Worm (Caenorhabditis elegans): ENCODE measurements around the gene zipt-13.

Gene zipt-13

DNA sequence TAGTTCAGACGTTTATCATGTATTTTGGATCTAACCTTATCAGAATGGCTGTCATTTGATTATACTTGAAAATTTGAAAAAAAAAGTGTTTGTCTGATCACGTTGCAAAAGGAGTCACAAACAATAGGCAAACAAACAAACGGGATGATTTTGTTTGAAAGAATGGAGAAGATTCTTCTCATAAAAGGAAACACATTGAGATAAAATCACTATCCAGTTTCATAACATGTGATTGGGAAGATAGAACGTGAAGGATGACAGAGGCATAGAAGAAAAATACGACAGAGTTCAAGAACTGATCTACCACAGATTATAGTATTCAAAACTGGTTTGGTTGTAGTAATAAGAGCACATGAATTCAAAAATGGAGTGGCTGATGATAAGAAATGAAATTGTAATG lies 18.0 kb downstream of the zipt-13 start, which contains the start of gene F44A6.5:
TSS of gene F44A6.5 (minus strand) at position 151 of the 400 bp plus-strand sequence.
- TF ChIP-seq cog-1 (tag; optimal IDR thresholded peaks at IDR 0.05): no peak
- TF ChIP-seq klf-2 (GFP tag; conservative IDR thresholded peaks at IDR 0.05): no peak
- TF ChIP-seq ztf-23 (GFP tag; IDR thresholded peaks at IDR 0.05): no peak
- TF ChIP-seq ref-1 (GFP tag; conservative IDR thresholded peaks at IDR 0.05): no peak
- no peak for TF ChIP-seq med-1 (GFP tag; optimal IDR thresholded peaks at IDR 0.05; ENCODE audit: insufficient read depth)
- TF ChIP-seq T22C8.4 (GFP tag; IDR thresholded peaks at IDR 0.05): no peak
- no peak for TF ChIP-seq tab-1 (GFP tag; IDR thresholded peaks at IDR 0.05)
- TF ChIP-seq ztf-29 (GFP tag; IDR thresholded peaks at IDR 0.05): no peak
- TF ChIP-seq flt-1 (GFP tag; IDR thresholded peaks at IDR 0.05): no peak

DNA sequence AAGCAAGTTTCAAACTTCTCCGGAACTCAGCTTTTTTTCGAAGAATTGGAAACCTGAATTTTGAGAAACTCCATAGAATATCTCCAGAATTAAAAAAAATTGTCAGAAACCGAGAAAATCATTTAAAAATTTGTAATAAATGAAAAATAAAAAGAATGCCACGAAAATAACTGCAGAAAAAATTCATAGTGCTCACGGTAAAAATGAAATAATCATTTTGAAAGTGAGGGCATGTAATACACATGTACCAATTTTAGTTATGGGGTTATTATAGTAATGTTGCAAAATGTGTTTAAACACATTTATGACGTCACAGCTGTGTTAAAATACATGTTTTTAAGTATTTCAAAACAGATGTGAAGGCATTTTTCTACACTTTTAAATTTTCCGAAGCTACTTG lies 19.9 kb downstream of the zipt-13 start:
- TF ChIP-seq ref-1 (GFP tag; conservative IDR thresholded peaks at IDR 0.05): no peak
- no peak for TF ChIP-seq tab-1 (GFP tag; IDR thresholded peaks at IDR 0.05)
- TF ChIP-seq cog-1 (tag; optimal IDR thresholded peaks at IDR 0.05): no peak
- TF ChIP-seq klf-2 (GFP tag; conservative IDR thresholded peaks at IDR 0.05): no peak
- no peak for TF ChIP-seq T22C8.4 (GFP tag; IDR thresholded peaks at IDR 0.05)
- no peak for TF ChIP-seq med-1 (GFP tag; optimal IDR thresholded peaks at IDR 0.05; ENCODE audit: insufficient read depth)
- no peak for TF ChIP-seq flt-1 (GFP tag; IDR thresholded peaks at IDR 0.05)

DNA sequence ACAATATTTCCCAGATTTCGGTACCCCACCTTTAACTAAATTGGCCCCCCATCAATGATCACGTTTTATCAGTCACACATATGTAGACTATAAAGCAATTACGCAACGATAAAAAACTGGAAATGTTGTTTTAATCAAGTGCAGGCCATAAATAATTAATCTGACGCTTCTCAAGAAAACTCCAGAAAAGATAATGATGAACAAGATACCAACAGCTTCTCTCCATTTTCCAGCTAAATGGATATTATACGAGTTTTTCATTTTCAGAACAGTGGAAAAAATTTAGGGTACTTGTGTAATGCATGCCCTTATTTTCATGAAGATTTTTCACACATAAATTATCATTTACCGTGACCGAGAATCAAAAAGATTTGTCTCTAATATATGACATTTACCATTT lies 20.4 kb downstream of the zipt-13 start:
- TF ChIP-seq ztf-23 (GFP tag; IDR thresholded peaks at IDR 0.05) (no peak), klf-2 (GFP tag; conservative IDR thresholded peaks at IDR 0.05) (no peak), tab-1 (GFP tag; IDR thresholded peaks at IDR 0.05) (no peak), cog-1 (tag; optimal IDR thresholded peaks at IDR 0.05) (no peak), med-1 (GFP tag; optimal IDR thresholded peaks at IDR 0.05; ENCODE audit: insufficient read depth) (no peak), flt-1 (GFP tag; IDR thresholded peaks at IDR 0.05) (no peak), ref-1 (GFP tag; conservative IDR thresholded peaks at IDR 0.05) (no peak), ztf-29 (GFP tag; IDR thresholded peaks at IDR 0.05) (no peak), T22C8.4 (GFP tag; IDR thresholded peaks at IDR 0.05) (no peak)

DNA sequence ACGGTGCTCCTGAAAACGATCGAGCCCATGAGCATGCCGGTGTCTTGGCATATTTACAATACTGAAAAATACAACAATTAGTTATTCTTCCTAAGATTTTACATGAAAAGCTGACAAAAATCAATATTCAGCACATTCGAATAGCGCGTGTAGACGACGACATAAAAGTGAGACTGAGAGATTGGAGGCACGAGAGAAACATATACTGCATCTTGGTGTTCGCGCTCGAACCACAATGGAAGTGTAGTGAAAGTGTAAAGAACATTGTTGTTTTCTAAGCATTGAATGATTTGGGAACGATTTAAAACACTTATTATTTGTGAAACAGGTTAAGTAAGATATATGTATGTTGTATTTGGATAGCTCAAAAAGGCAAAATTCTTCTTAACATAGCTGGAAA lies 21.3 kb downstream of the zipt-13 start, which contains the start of gene F44A6.4:
TSS of gene F44A6.4 (minus strand) at position 67 of the 400 bp plus-strand sequence.
- no peak for TF ChIP-seq cog-1 (tag; optimal IDR thresholded peaks at IDR 0.05)
- TF ChIP-seq T22C8.4 (GFP tag; IDR thresholded peaks at IDR 0.05): 0 out of 2 replicates have a peak, but pooled peaks have one; percentile 37
- no peak for TF ChIP-seq ztf-29 (GFP tag; IDR thresholded peaks at IDR 0.05)
- no peak for TF ChIP-seq ztf-23 (GFP tag; IDR thresholded peaks at IDR 0.05)
- TF ChIP-seq tab-1 (GFP tag; IDR thresholded peaks at IDR 0.05): no peak
- no peak for TF ChIP-seq ref-1 (GFP tag; conservative IDR thresholded peaks at IDR 0.05)
- no peak for TF ChIP-seq med-1 (GFP tag; optimal IDR thresholded peaks at IDR 0.05; ENCODE audit: insufficient read depth)
- TF ChIP-seq klf-2 (GFP tag; conservative IDR thresholded peaks at IDR 0.05): no peak

DNA sequence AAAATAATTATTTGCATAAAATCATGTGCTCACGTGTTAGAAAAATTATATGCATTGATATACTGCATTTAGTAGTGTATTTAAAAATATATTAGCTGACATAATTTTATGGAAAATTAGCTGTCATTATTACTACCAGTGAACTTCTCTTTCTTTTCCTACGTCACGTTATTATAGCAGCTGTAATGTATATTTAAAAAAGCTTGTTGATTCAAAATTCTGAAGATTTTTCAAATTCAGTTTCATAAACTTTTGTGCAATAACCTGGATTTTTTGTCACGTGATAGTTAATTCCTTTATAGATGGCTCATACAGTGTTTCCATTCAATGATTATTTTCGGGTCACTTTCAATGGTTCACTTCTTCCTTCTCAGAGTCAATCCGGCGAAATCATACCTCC lies 24.3 kb downstream of the zipt-13 start, which contains the start of gene F44A6.3:
TSS of gene F44A6.3 (plus strand) at position 301 of the 400 bp plus-strand sequence.
- no peak for TF ChIP-seq tab-1 (GFP tag; IDR thresholded peaks at IDR 0.05)
- TF ChIP-seq med-1 (GFP tag; optimal IDR thresholded peaks at IDR 0.05; ENCODE audit: insufficient read depth): no peak
- TF ChIP-seq ztf-23 (GFP tag; IDR thresholded peaks at IDR 0.05): no peak
- no peak for TF ChIP-seq T22C8.4 (GFP tag; IDR thresholded peaks at IDR 0.05)

DNA sequence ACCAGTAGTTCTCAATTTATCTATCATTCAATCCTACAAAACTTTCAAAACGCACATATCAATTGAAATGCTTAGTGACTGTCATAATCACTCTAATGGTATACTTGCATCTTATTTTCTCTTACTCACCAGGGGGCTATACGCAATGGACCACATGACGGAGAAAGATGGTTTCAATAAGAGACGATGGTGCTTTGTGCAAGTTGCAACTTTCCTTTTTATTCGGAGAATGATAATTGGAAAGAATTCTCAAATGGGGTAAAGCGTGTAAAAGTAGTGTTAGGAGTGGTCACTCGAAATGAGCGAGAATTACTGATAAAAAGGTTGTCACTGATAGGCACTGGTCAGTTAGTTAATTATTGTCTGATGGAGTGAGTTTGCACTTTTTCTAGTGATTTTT lies 28.3 kb downstream of the zipt-13 start:
- TF ChIP-seq T22C8.4 (GFP tag; IDR thresholded peaks at IDR 0.05) (no peak), ref-1 (GFP tag; conservative IDR thresholded peaks at IDR 0.05) (no peak), klf-2 (GFP tag; conservative IDR thresholded peaks at IDR 0.05) (no peak), tab-1 (GFP tag; IDR thresholded peaks at IDR 0.05) (no peak), flt-1 (GFP tag; IDR thresholded peaks at IDR 0.05) (no peak), med-1 (GFP tag; optimal IDR thresholded peaks at IDR 0.05; ENCODE audit: insufficient read depth) (no peak), cog-1 (tag; optimal IDR thresholded peaks at IDR 0.05) (no peak), ztf-23 (GFP tag; IDR thresholded peaks at IDR 0.05) (no peak), ztf-29 (GFP tag; IDR thresholded peaks at IDR 0.05) (no peak)

DNA sequence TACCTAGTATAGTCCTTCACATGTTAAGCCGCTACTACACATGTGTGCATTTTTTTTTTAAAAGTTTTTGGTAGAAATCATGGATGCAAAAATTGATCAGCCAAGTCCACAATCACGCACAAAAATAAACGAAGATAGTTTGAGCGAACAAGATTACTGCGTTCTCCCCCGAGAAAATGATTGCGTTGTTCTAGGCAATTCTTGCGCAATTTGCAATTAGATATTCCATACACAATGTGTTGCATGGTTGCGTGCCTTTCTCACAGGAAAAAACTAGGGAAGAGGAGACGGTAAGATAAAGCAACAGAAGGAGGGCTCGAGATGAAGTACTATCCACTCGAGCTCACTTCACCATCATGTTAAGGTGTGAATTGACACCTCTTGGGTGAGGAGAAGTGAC lies 30.7 kb downstream of the zipt-13 start:
- TF ChIP-seq flt-1 (GFP tag; IDR thresholded peaks at IDR 0.05): peak; percentile 14; the same call in 1 of the 2 replicates
- no peak for TF ChIP-seq ztf-23 (GFP tag; IDR thresholded peaks at IDR 0.05)

DNA sequence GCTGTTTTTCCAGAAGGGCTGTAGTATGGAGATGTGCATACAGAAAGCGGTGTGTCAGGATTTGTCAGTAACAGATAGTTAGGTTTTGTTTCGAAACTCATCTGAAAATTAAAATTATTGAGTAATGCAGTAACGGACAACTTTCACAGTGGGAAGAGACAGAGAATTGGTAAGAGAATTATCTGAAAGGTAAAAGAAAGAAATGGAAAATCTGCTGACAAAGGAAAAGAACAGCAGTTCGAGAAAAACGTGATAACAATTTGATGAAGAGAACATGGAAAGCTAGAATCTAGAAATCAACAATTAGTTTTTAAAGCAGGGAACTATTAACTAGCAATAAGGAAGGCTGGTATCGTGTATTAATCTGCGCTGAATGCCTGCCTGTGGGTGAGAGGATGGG lies 31.4 kb downstream of the zipt-13 start, which contains the start of gene sex-1:
TSS of gene sex-1 (minus strand) at position 101 of the 400 bp plus-strand sequence.
- TF ChIP-seq med-1 (GFP tag; optimal IDR thresholded peaks at IDR 0.05; ENCODE audit: insufficient read depth) (no peak), ref-1 (GFP tag; conservative IDR thresholded peaks at IDR 0.05) (no peak), flt-1 (GFP tag; IDR thresholded peaks at IDR 0.05) (no peak)

DNA sequence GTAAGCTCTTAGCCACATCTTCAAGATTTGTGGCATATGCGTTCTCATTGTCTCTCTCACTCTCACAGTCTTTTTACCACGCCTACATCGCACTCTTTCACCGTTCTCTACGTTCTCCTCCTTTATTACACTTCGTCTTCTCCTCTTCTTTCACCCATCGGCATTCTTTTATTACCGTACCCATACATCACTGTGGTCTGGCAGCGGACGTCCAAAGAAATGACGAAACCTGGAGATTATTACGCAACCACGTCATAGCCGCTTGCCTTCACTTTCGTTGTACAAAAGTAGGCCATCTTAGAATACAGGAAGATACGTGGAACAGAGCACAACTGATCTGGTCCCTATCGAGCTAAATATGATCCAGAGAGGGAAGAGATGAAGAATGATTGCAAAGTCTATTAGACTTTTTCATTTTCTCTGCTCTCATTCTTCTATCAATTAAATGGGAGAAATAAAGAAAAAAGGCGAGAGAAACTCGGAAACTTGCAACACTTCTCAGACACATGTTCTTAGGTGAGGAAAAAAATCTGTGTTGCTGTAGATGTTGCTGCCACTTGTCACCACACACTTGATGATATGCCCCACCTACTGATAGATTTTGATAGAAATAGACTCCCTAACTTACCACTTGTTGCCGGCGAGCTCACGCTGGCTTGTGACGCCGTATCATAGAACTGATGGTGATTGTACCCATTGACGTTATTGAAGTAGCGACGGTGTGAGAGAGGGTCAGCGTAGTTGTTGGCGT lies 32.3 kb downstream of the zipt-13 start:
- no peak for TF ChIP-seq tab-1 (GFP tag; IDR thresholded peaks at IDR 0.05)
- no peak for TF ChIP-seq ztf-23 (GFP tag; IDR thresholded peaks at IDR 0.05)
- TF ChIP-seq flt-1 (GFP tag; IDR thresholded peaks at IDR 0.05): peak; percentile 62; the same call in 1 of the 2 replicates
- TF ChIP-seq cog-1 (tag; optimal IDR thresholded peaks at IDR 0.05): peak; percentile 55

DNA sequence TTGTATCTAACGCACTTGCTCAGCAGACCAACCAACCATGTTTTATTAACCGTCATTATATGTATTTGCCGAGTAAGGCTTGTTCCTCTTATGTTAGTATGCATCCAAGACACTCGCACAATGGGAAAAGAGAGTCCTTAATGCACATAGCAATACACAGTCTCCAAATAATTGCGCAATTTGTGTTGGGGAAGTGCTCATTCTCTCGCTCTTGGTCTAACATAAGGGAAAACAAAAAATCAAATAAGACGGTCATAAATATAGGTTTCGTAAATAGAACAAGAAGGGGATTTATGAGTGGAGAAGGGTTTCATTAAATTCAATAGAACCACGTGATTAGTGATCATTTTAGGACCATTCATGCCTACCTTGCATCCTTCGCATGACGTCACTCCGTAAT lies 33.2 kb downstream of the zipt-13 start:
- TF ChIP-seq ztf-23 (GFP tag; IDR thresholded peaks at IDR 0.05) (no peak), ztf-29 (GFP tag; IDR thresholded peaks at IDR 0.05) (no peak), T22C8.4 (GFP tag; IDR thresholded peaks at IDR 0.05) (no peak), klf-2 (GFP tag; conservative IDR thresholded peaks at IDR 0.05) (no peak), tab-1 (GFP tag; IDR thresholded peaks at IDR 0.05) (no peak), ref-1 (GFP tag; conservative IDR thresholded peaks at IDR 0.05) (no peak), cog-1 (tag; optimal IDR thresholded peaks at IDR 0.05) (no peak), med-1 (GFP tag; optimal IDR thresholded peaks at IDR 0.05; ENCODE audit: insufficient read depth) (no peak), flt-1 (GFP tag; IDR thresholded peaks at IDR 0.05) (no peak)
